Fruit fly (Drosophila melanogaster) whole organism, pupa: ENCODE results near the gene Acp95EF.
A peak's percentile ranks its signal among the peaks of the same experiment; 100 is the strongest.

Experiments
- CG10348 ChIP-seq: fragments of 200-800 bp; sonication (Bioruptor generic); IDR thresholded peaks from 2 replicates; pipeline ENCODE4 v1.3.6; 2022; ENCODE audit warnings: missing biosample characterization, missing genetic modification characterization
- CG12605 ChIP-seq: fragments of 200-800 bp; sonication (Bioruptor generic); IDR thresholded peaks from 2 replicates; pipeline ENCODE4 v1.3.6; 2022; ENCODE audit warnings: missing biosample characterization, missing genetic modification characterization
- CG13204 ChIP-seq: fragments of 200-800 bp; sonication (Bioruptor generic); optimal IDR thresholded peaks from 2 replicates; lab custom pipeline; 2018; ENCODE audit warnings: missing biosample characterization, mild to moderate bottlenecking, missing genetic modification characterization, moderate library complexity
- CG14655 ChIP-seq: fragments of 200-800 bp; sonication (Bioruptor generic); optimal IDR thresholded peaks from 3 replicates; lab custom pipeline; 2017; ENCODE audit warnings: mild to moderate bottlenecking, missing biosample characterization, missing genetic modification reagents, missing genetic modification characterization
- CG15710 ChIP-seq: fragments of 200-800 bp; sonication (Bioruptor generic); optimal IDR thresholded peaks from 2 replicates; lab custom pipeline; 2018; ENCODE audit warnings: missing biosample characterization, mild to moderate bottlenecking, missing genetic modification characterization, moderate library complexity
- CG17806 ChIP-seq: fragments of 200-800 bp; sonication (Bioruptor generic); optimal IDR thresholded peaks from 2 replicates; lab custom pipeline; 2018; ENCODE audit warnings: missing biosample characterization, mild to moderate bottlenecking, missing genetic modification characterization, moderate library complexity
- CG32121 ChIP-seq: fragments of 200-800 bp; sonication (Bioruptor generic); IDR thresholded peaks from 2 replicates; pipeline ENCODE4 v1.3.6; 2022; ENCODE audit warnings: missing biosample characterization, missing genetic modification characterization
- CG34367 ChIP-seq: fragments of 200-800 bp; sonication (Bioruptor generic); optimal IDR thresholded peaks from 2 replicates; lab custom pipeline; 2018; ENCODE audit warnings: missing biosample characterization, mild to moderate bottlenecking, missing genetic modification characterization
- CG4496 ChIP-seq: fragments of 200-800 bp; sonication (Bioruptor generic); IDR thresholded peaks from 3 replicates; pipeline ENCODE4 v1.3.6; 2022; ENCODE audit warnings: missing biosample characterization, missing genetic modification characterization
- CG8159 ChIP-seq: fragments of 200-800 bp; sonication (Bioruptor generic); optimal IDR thresholded peaks from 3 replicates; lab custom pipeline; 2018; ENCODE audit warnings: missing biosample characterization, mild to moderate bottlenecking, missing genetic modification characterization, moderate library complexity
- CG8301 ChIP-seq: fragments of 200-800 bp; sonication (Bioruptor generic); optimal IDR thresholded peaks from 2 replicates; lab custom pipeline; 2018; ENCODE audit warnings: missing biosample characterization, mild to moderate bottlenecking, missing genetic modification characterization
- CG9948 ChIP-seq: fragments of 200-800 bp; sonication (Bioruptor generic); optimal IDR thresholded peaks from 2 replicates; lab custom pipeline; 2018; ENCODE audit warnings: missing biosample characterization, mild to moderate bottlenecking, missing genetic modification characterization, moderate library complexity
- D1 ChIP-seq: fragments of 200-800 bp; sonication (Bioruptor generic); optimal IDR thresholded peaks from 2 replicates; lab custom pipeline; 2018; ENCODE audit warnings: missing biosample characterization, mild to moderate bottlenecking, missing genetic modification characterization, moderate library complexity
- EcR ChIP-seq: fragments of 200-800 bp; sonication (Bioruptor generic); optimal IDR thresholded peaks from 3 replicates; lab custom pipeline; 2019; ENCODE audit warnings: missing biosample characterization, missing genetic modification characterization, mild to moderate bottlenecking, moderate library complexity, missing genetic modification reagents
- Ets98B ChIP-seq: fragments of 200-800 bp; sonication (Bioruptor generic); IDR thresholded peaks from 2 replicates; pipeline ENCODE4 v1.3.6; 2022; ENCODE audit warnings: missing biosample characterization, missing genetic modification characterization
- Pif1A ChIP-seq: fragments of 200-800 bp; sonication (Bioruptor generic); optimal IDR thresholded peaks from 3 replicates; lab custom pipeline; 2016; ENCODE audit warnings: missing biosample characterization, missing genetic modification characterization
- Pif1B ChIP-seq: fragments of 200-800 bp; sonication (Bioruptor generic); optimal IDR thresholded peaks from 3 replicates; lab custom pipeline; 2016; ENCODE audit warnings: missing biosample characterization, missing genetic modification characterization
- Snoo ChIP-seq: fragments of 200-800 bp; sonication (Bioruptor generic); optimal IDR thresholded peaks from 3 replicates; lab custom pipeline; 2017; ENCODE audit warnings: missing biosample characterization, mild to moderate bottlenecking, missing genetic modification characterization, inconsistent platforms
- fd96Ca ChIP-seq: fragments of 200-800 bp; sonication (Bioruptor generic); IDR thresholded peaks from 3 replicates; pipeline ENCODE4 v1.3.6; 2022; ENCODE audit warnings: missing biosample characterization, missing genetic modification characterization
- gl ChIP-seq: fragments of 200-800 bp; sonication (Bioruptor generic); optimal IDR thresholded peaks from 2 replicates; lab custom pipeline; 2018; ENCODE audit warnings: missing biosample characterization, mild to moderate bottlenecking, missing genetic modification characterization
- rn ChIP-seq: fragments of 200-800 bp; sonication (Bioruptor generic); IDR thresholded peaks from 2 replicates; pipeline ENCODE4 v1.3.6; 2022; ENCODE audit warnings: missing biosample characterization, missing genetic modification characterization

Acp95EF gene

DNA sequence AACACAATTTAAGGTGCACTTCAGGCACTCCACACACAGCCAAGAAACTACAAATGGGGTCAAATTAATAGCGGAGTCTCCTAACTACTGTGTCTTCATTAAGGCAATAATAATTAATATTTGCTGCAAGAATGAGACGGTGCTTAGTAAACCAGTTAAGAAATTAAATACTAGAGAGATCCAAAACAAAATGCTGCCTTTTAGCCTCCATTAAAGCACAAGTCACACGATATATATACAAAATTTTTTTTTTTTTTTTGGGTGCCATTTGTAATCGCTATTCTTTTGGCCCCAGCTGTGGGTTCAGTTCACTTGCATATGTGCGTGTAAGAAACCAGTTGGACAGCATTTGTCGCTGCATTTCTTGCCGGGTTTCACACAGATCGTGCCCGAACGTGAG lies 25.3 kb upstream of the Acp95EF start:
- TF ChIP-seq CG10348 (GFP tag; lab: Robert Waterston, UW), result peak; percentile 13; the same call in 1 of the 2 replicates
- peak; percentile 82 for TF ChIP-seq CG15710 (tag; lab: Kevin White, UChicago)
- peak; percentile 83 for TF ChIP-seq CG4496 (GFP tag; lab: Robert Waterston, UW)
- TF ChIP-seq CG14655, result peak; percentile 87
- TF ChIP-seq CG8301 (tag; lab: Kevin White, UChicago), result peak; percentile 84
- TF ChIP-seq Pif1B (GFP tag; lab: Kevin White, UChicago), result peak; percentile 84
- TF ChIP-seq CG12605 (GFP tag; lab: Robert Waterston, UW), result peak; percentile 44
- TF ChIP-seq EcR (GFP tag; lab: Kevin White, UChicago), result peak; percentile 46
- TF ChIP-seq rn (GFP tag; lab: Robert Waterston, UW), result 0 out of 2 replicates have a peak, but pooled peaks have one; percentile 18
- TF ChIP-seq CG34367 (tag; lab: Kevin White, UChicago), result peak; percentile 61
- peak; percentile 81 for TF ChIP-seq CG8159 (tag; lab: Kevin White, UChicago)
- TF ChIP-seq CG32121 (GFP tag; lab: Robert Waterston, UW), result peak; percentile 84
- peak; percentile 37 for TF ChIP-seq gl (tag; lab: Kevin White, UChicago)
- TF ChIP-seq CG13204 (GFP tag; lab: Kevin White, UChicago), result peak; percentile 10
- peak; percentile 83 for TF ChIP-seq Pif1A (GFP tag; lab: Kevin White, UChicago)
- peak; percentile 88 for TF ChIP-seq fd96Ca (GFP tag; lab: Robert Waterston, UW)
- peak; percentile 76 for TF ChIP-seq Ets98B (GFP tag; lab: Robert Waterston, UW)
- no peak for TF ChIP-seq D1 (tag; lab: Kevin White, UChicago)
- TF ChIP-seq CG9948 (tag; lab: Kevin White, UChicago), result peak; percentile 78
- TF ChIP-seq Snoo (tag; lab: Kevin White, UChicago), result peak; percentile 80
- peak; percentile 73 for TF ChIP-seq CG17806 (tag; lab: Kevin White, UChicago)

dm6 chr3R:24204022-24204421 lies 24.8 kb upstream of the Acp95EF start:
- TF ChIP-seq Pif1B (GFP tag; lab: Kevin White, UChicago) (no peak), CG15710 (tag; lab: Kevin White, UChicago) (no peak), fd96Ca (GFP tag; lab: Robert Waterston, UW) (peak; percentile 75), CG14655 (peak; percentile 71), Ets98B (GFP tag; lab: Robert Waterston, UW) (peak; percentile 49; the same call in 1 of the 2 replicates), rn (GFP tag; lab: Robert Waterston, UW) (no peak), CG4496 (GFP tag; lab: Robert Waterston, UW) (no peak; the same call in 2 of the 3 replicates), CG32121 (GFP tag; lab: Robert Waterston, UW) (0 out of 2 replicates have a peak, but pooled peaks have one; percentile 15), CG17806 (tag; lab: Kevin White, UChicago) (peak; percentile 12), CG9948 (tag; lab: Kevin White, UChicago) (peak; percentile 41), Pif1A (GFP tag; lab: Kevin White, UChicago) (no peak), CG34367 (tag; lab: Kevin White, UChicago) (no peak), CG8301 (tag; lab: Kevin White, UChicago) (peak; percentile 73)

dm6 chr3R:24205234-24205894 lies 23.4 kb upstream of the Acp95EF start:
- TF ChIP-seq gl (tag; lab: Kevin White, UChicago) (no peak), fd96Ca (GFP tag; lab: Robert Waterston, UW) (no peak)

DNA sequence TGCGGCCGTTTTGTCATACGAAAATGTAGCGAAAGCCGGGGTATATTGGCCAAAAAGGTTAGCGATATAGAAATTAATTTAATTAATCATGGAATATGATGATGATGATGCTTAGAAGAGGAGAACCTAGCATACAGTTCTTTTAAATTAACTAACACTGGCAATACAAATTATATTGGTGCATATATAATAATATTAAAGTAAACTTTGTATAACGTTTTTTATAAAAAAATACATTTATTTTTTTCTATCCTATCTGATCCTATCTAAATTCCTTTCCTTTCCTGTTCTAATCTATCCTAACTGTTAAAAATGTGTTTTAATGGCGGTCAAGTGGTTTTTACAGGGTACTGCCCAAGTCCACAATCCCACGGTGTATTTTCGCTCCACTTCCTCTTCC lies 22.8 kb upstream of the Acp95EF start:
- TF ChIP-seq CG4496 (GFP tag; lab: Robert Waterston, UW), result no peak
- no peak for TF ChIP-seq Ets98B (GFP tag; lab: Robert Waterston, UW)
- TF ChIP-seq CG10348 (GFP tag; lab: Robert Waterston, UW), result no peak
- TF ChIP-seq Pif1B (GFP tag; lab: Kevin White, UChicago), result no peak
- TF ChIP-seq CG9948 (tag; lab: Kevin White, UChicago), result no peak
- no peak for TF ChIP-seq fd96Ca (GFP tag; lab: Robert Waterston, UW)
- no peak for TF ChIP-seq CG14655
- peak; percentile 43 for TF ChIP-seq Snoo (tag; lab: Kevin White, UChicago)
- peak; percentile 5 for TF ChIP-seq CG8159 (tag; lab: Kevin White, UChicago)
- TF ChIP-seq D1 (tag; lab: Kevin White, UChicago), result no peak
- no peak for TF ChIP-seq rn (GFP tag; lab: Robert Waterston, UW)

DNA sequence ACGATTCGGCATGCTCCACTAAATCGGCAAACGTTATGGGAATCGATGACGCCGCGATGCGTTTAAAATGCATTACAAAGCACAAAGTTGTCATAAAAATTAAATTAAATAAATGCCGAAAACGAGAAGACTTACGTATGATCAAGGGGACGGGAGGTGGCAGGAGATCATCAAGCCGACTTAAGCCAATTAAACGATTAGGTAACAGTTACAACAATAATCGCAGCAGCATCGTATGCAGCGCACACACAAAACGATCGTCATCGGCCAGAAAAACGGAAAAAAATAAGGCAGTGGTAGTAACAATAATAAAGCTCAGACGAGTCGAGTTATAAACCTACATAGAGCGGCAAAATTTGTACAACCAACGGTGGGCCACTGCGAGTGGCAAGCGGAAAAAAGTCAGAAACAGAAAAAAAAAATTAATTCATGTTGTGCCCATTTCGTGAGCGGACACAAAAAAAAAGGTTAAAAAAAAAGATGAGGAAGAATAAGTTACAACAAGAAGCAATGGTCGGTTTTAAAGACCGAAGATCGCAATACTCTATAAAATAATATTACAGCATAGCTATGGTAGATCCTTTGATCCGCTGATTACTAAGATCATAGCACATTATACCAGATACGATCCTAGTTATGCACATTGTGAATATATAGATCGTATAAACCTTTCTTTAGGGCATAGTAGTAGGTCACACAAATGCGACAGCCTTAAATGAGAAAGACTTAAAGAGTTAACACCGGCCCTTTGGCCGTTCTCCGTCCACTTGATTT lies 22.2 kb upstream of the Acp95EF start:
- TF ChIP-seq fd96Ca (GFP tag; lab: Robert Waterston, UW), result peak; percentile 34; the same call in 1 of the 3 replicates
- TF ChIP-seq CG8301 (tag; lab: Kevin White, UChicago), result peak; percentile 3
- TF ChIP-seq CG8159 (tag; lab: Kevin White, UChicago), result peak; percentile 40
- no peak for TF ChIP-seq CG32121 (GFP tag; lab: Robert Waterston, UW)
- peak; percentile 38 for TF ChIP-seq Pif1B (GFP tag; lab: Kevin White, UChicago)
- TF ChIP-seq gl (tag; lab: Kevin White, UChicago), result no peak
- TF ChIP-seq CG14655, result peak; percentile 21
- peak; percentile 43 for TF ChIP-seq CG34367 (tag; lab: Kevin White, UChicago)
- no peak for TF ChIP-seq D1 (tag; lab: Kevin White, UChicago)
- TF ChIP-seq CG17806 (tag; lab: Kevin White, UChicago), result peak; percentile 24
- peak; percentile 9; the same call in 1 of the 3 replicates for TF ChIP-seq CG4496 (GFP tag; lab: Robert Waterston, UW)
- TF ChIP-seq CG10348 (GFP tag; lab: Robert Waterston, UW), result no peak
- peak; percentile 8 for TF ChIP-seq CG9948 (tag; lab: Kevin White, UChicago)
- TF ChIP-seq CG15710 (tag; lab: Kevin White, UChicago), result peak; percentile 33
- peak; percentile 57 for TF ChIP-seq Snoo (tag; lab: Kevin White, UChicago)
- peak; percentile 39; the same call in 1 of the 2 replicates for TF ChIP-seq CG12605 (GFP tag; lab: Robert Waterston, UW)
- TF ChIP-seq Pif1A (GFP tag; lab: Kevin White, UChicago), result peak; percentile 47
